Fruit fly (Drosophila melanogaster): ENCODE data around the gene CG7632.
A peak's percentile ranks its signal among the peaks of the same experiment; 100 is the strongest.

- TF ChIP-seq kay (GFP tag; ENCODE audit: borderline replicate concordance) (no peak), CG12768 (GFP tag; optimal IDR thresholded peaks at IDR 0.05) (peak; percentile 41), toe (GFP tag; optimal IDR thresholded peaks at IDR 0.05) (no peak), CG7101 (tag; optimal IDR thresholded peaks at IDR 0.05) (peak; percentile 2), Crg-1 (GFP tag; optimal IDR thresholded peaks at IDR 0.05) (no peak), CG5204 (GFP tag; optimal IDR thresholded peaks at IDR 0.05) (no peak), cic (GFP tag; optimal IDR thresholded peaks at IDR 0.05) (peak; percentile 58)
These were observed 38.3 kb upstream of the CG7632 start for dm6 chr3L:21266101-21266656.
